Worm (Caenorhabditis elegans) whole organism, late embryonic: ENCODE data around the gene F23D12.4.
A peak's percentile ranks its signal among the peaks of the same experiment; 100 is the strongest.

Experiments used
- C08G9.2 ChIP-seq: sonication (generic microtip); optimal IDR thresholded peaks from 2 replicates; lab custom pipeline; 2016; ENCODE audit warnings: mild to moderate bottlenecking, missing genetic modification characterization, moderate library complexity, missing compliant biosample characterization
- C38D4.7 ChIP-seq: fragments of 200-800 bp; sonication (Bioruptor generic); optimal IDR thresholded peaks from 2 replicates; lab custom pipeline; 2018; ENCODE audit warnings: mild to moderate bottlenecking, missing genetic modification characterization, moderate library complexity, missing compliant biosample characterization
- K02D7.2 ChIP-seq: sonication (generic microtip); optimal IDR thresholded peaks from 2 replicates; lab custom pipeline; 2017; ENCODE audit warnings: mild to moderate bottlenecking, missing genetic modification characterization, missing compliant biosample characterization
- K09A11.1 ChIP-seq: sonication (generic microtip); optimal IDR thresholded peaks from 2 replicates; lab custom pipeline; 2017; ENCODE audit warnings: antibody characterized with exemption, mild to moderate bottlenecking, missing genetic modification characterization, missing compliant biosample characterization; ENCODE audit not compliant: insufficient read depth
- T23F11.4 ChIP-seq: fragments of 200-800 bp; sonication (Bioruptor generic); optimal IDR thresholded peaks from 2 replicates; lab custom pipeline; 2018; ENCODE audit warnings: mild to moderate bottlenecking, missing genetic modification characterization, missing compliant biosample characterization
- ceh-18 ChIP-seq: sonication (generic microtip); optimal IDR thresholded peaks from 2 replicates; lab custom pipeline; 2016; ENCODE audit warnings: missing genetic modification characterization, missing compliant biosample characterization
- ceh-2 ChIP-seq: sonication (generic microtip); optimal IDR thresholded peaks from 2 replicates; lab custom pipeline; 2016; ENCODE audit warnings: missing genotype, missing genetic modification characterization, missing compliant biosample characterization
- ceh-24 ChIP-seq: sonication (generic microtip); optimal IDR thresholded peaks from 2 replicates; lab custom pipeline; 2016; ENCODE audit warnings: mild to moderate bottlenecking, missing genetic modification characterization, missing compliant biosample characterization
- ceh-30 ChIP-seq: fragments of 150-350 bp; optimal IDR thresholded peaks from 2 replicates; lab custom pipeline; 2014; ENCODE audit warnings: missing biosample characterization, missing genetic modification characterization
- ceh-31 ChIP-seq: sonication (generic microtip); optimal IDR thresholded peaks from 2 replicates; lab custom pipeline; 2016; ENCODE audit warnings: missing genetic modification characterization, missing compliant biosample characterization
- che-1 ChIP-seq: sonication (generic microtip); optimal IDR thresholded peaks from 2 replicates; lab custom pipeline; 2016; ENCODE audit warnings: mild to moderate bottlenecking, missing genetic modification characterization, missing compliant biosample characterization
- dmd-4 ChIP-seq: sonication (generic microtip); optimal IDR thresholded peaks from 2 replicates; lab custom pipeline; 2016; ENCODE audit warnings: borderline replicate concordance, missing genetic modification characterization, missing compliant biosample characterization
- dve-1 ChIP-seq: sonication (generic microtip); optimal IDR thresholded peaks from 2 replicates; lab custom pipeline; 2017; ENCODE audit warnings: antibody characterized with exemption, mild to moderate bottlenecking, missing genetic modification characterization, missing compliant biosample characterization
- elt-4 ChIP-seq: sonication (generic microtip); optimal IDR thresholded peaks from 2 replicates; lab custom pipeline; 2016; ENCODE audit warnings: missing genetic modification characterization, missing compliant biosample characterization
- eyg-1 ChIP-seq: sonication (generic microtip); optimal IDR thresholded peaks from 2 replicates; lab custom pipeline; 2016; ENCODE audit warnings: missing genotype, missing genetic modification characterization, missing compliant biosample characterization
- fkh-10 ChIP-seq: fragments of 150-350 bp; optimal IDR thresholded peaks from 2 replicates; lab custom pipeline; 2014; ENCODE audit warnings: missing biosample characterization, missing genetic modification reagents, missing genetic modification characterization
- gmeb-2 ChIP-seq: sonication (generic microtip); optimal IDR thresholded peaks from 2 replicates; lab custom pipeline; 2016; ENCODE audit warnings: missing genetic modification characterization, inconsistent platforms, missing compliant biosample characterization
- hlh-13 ChIP-seq: fragments of 200-800 bp; sonication (Bioruptor generic); optimal IDR thresholded peaks from 2 replicates; lab custom pipeline; 2018; ENCODE audit warnings: mild to moderate bottlenecking, missing genetic modification characterization, missing compliant biosample characterization
- hlh-8 ChIP-seq: sonication (generic microtip); optimal IDR thresholded peaks from 2 replicates; lab custom pipeline; 2016; ENCODE audit warnings: missing genotype, missing genetic modification characterization, missing compliant biosample characterization
- lim-6 ChIP-seq: sonication (generic microtip); optimal IDR thresholded peaks from 2 replicates; lab custom pipeline; 2016; ENCODE audit warnings: missing genetic modification characterization, missing compliant biosample characterization
- lin-11 ChIP-seq: fragments of 200-800 bp; sonication (Bioruptor generic); optimal IDR thresholded peaks from 2 replicates; lab custom pipeline; 2018; ENCODE audit warnings: mild to moderate bottlenecking, missing genetic modification characterization, missing compliant biosample characterization
- mec-3 ChIP-seq: sonication (generic microtip); optimal IDR thresholded peaks from 2 replicates; lab custom pipeline; 2016; ENCODE audit warnings: borderline replicate concordance, missing genetic modification characterization, missing compliant biosample characterization
- nhr-11 ChIP-seq: fragments of 150-350 bp; optimal IDR thresholded peaks from 2 replicates; lab custom pipeline; 2014; ENCODE audit warnings: missing biosample characterization, missing genetic modification characterization
- npax-4 ChIP-seq: sonication (generic microtip); optimal IDR thresholded peaks from 2 replicates; lab custom pipeline; 2016; ENCODE audit warnings: missing genetic modification characterization, missing compliant biosample characterization
- odd-2 ChIP-seq: sonication (generic microtip); optimal IDR thresholded peaks from 2 replicates; lab custom pipeline; 2017; ENCODE audit warnings: antibody characterized with exemption, mild to moderate bottlenecking, missing genetic modification characterization, missing compliant biosample characterization
- pag-3 ChIP-seq: sonication (generic microtip); optimal IDR thresholded peaks from 2 replicates; lab custom pipeline; 2016; ENCODE audit warnings: missing compliant biosample characterization, missing genetic modification characterization, borderline replicate concordance
- pat-9 ChIP-seq: fragments of 200-800 bp; sonication (Bioruptor generic); optimal IDR thresholded peaks from 2 replicates; lab custom pipeline; 2018; ENCODE audit warnings: mild to moderate bottlenecking, missing genetic modification characterization, moderate library complexity, missing compliant biosample characterization
- pha-2 ChIP-seq: sonication (generic microtip); optimal IDR thresholded peaks from 2 replicates; lab custom pipeline; 2017; ENCODE audit warnings: mild to moderate bottlenecking, missing genetic modification characterization, missing compliant biosample characterization
- pha-4 ChIP-seq: fragments of 150-350 bp; optimal IDR thresholded peaks from 2 replicates; lab custom pipeline; 2018; ENCODE audit warnings: missing biosample characterization, missing genetic modification reagents, missing genetic modification characterization
- sox-4 ChIP-seq: sonication (generic microtip); optimal IDR thresholded peaks from 2 replicates; lab custom pipeline; 2017; ENCODE audit warnings: mild to moderate bottlenecking, missing genetic modification characterization, inconsistent platforms, missing compliant biosample characterization
- ttx-3 ChIP-seq: sonication (generic microtip); optimal IDR thresholded peaks from 2 replicates; lab custom pipeline; 2016; ENCODE audit warnings: missing genetic modification reagents, missing genetic modification characterization, missing compliant biosample characterization
- unc-42 ChIP-seq: sonication (generic microtip); optimal IDR thresholded peaks from 2 replicates; lab custom pipeline; 2016; ENCODE audit warnings: missing genotype, missing genetic modification characterization, missing compliant biosample characterization
- unc-55 ChIP-seq: sonication (generic microtip); optimal IDR thresholded peaks from 2 replicates; lab custom pipeline; 2017; ENCODE audit warnings: missing biosample characterization, missing genetic modification reagents, missing genetic modification characterization
- unc-86 ChIP-seq: sonication (generic microtip); optimal IDR thresholded peaks from 2 replicates; lab custom pipeline; 2016; ENCODE audit warnings: missing genetic modification characterization, missing compliant biosample characterization
- zip-5 ChIP-seq: sonication (generic microtip); optimal IDR thresholded peaks from 2 replicates; lab custom pipeline; 2016; ENCODE audit warnings: missing genetic modification characterization, missing compliant biosample characterization

F23D12.4 gene

ce11 chrX:14444701-14445100, at the start of gene F23D12.4:
Gene F23D12.4 (plus strand): TSS chrX:14445001.
- TF ChIP-seq nhr-11 (tag; lab: Kevin White, UChicago) (no peak), pat-9 (tag; lab: Kevin White, UChicago) (no peak), pag-3 (tag; lab: Kevin White, UChicago) (no peak), C38D4.7 (GFP tag; lab: Kevin White, UChicago) (no peak), C08G9.2 (tag; lab: Kevin White, UChicago) (no peak), K02D7.2 (no peak)

ce11 chrX:14395267-14395666, 49.5 kb upstream of the F23D12.4 start, which contains the start of gene Y60A9.1:
Gene Y60A9.1 (minus strand): TSS chrX:14395367.
- TF ChIP-seq sox-4 (tag; lab: Kevin White, UChicago): no peak
- no peak for TF ChIP-seq ttx-3
- TF ChIP-seq T23F11.4: no peak
- no peak for TF ChIP-seq dmd-4 (tag; lab: Kevin White, UChicago)
- no peak for TF ChIP-seq ceh-30
- TF ChIP-seq K09A11.1 (tag; lab: Kevin White, UChicago): no peak
- no peak for TF ChIP-seq ceh-18 (tag; lab: Kevin White, UChicago)
- TF ChIP-seq gmeb-2 (tag; lab: Kevin White, UChicago): no peak
- TF ChIP-seq ceh-2 (tag; lab: Kevin White, UChicago): no peak
- TF ChIP-seq unc-42: no peak
- no peak for TF ChIP-seq mec-3 (tag; lab: Kevin White, UChicago)
- TF ChIP-seq lin-11 (tag; lab: Kevin White, UChicago): no peak

- TF ChIP-seq C08G9.2 (tag; lab: Kevin White, UChicago): no peak
- no peak for TF ChIP-seq zip-5 (tag; lab: Kevin White, UChicago)
These were observed 45.8 kb upstream of the F23D12.4 start for ce11 chrX:14399035-14399434.

- no peak for TF ChIP-seq dve-1 (tag; lab: Kevin White, UChicago)
- TF ChIP-seq hlh-8: peak; percentile 7
These were observed 43.6 kb upstream of the F23D12.4 start for ce11 chrX:14401230-14401629.

ce11 chrX:14405817-14406216, 39.0 kb upstream of the F23D12.4 start, which contains the start of gene frpr-17:
Gene frpr-17 (plus strand): TSS chrX:14406117.
- TF ChIP-seq ceh-31 (tag; lab: Kevin White, UChicago) (no peak), elt-4 (tag; lab: Kevin White, UChicago) (no peak), unc-55 (GFP tag; lab: Kevin White, UChicago) (no peak), dve-1 (tag; lab: Kevin White, UChicago) (no peak), pag-3 (tag; lab: Kevin White, UChicago) (no peak), T23F11.4 (no peak), unc-86 (tag; lab: Kevin White, UChicago) (no peak), odd-2 (no peak), pha-4 (tag; lab: Kevin White, UChicago) (no peak), pha-2 (tag; lab: Kevin White, UChicago) (no peak), ceh-24 (tag; lab: Kevin White, UChicago) (no peak), fkh-10 (no peak), hlh-13 (GFP tag; lab: Kevin White, UChicago) (no peak), npax-4 (tag; lab: Kevin White, UChicago) (no peak), zip-5 (tag; lab: Kevin White, UChicago) (no peak), eyg-1 (no peak), che-1 (tag; lab: Kevin White, UChicago) (no peak), C08G9.2 (tag; lab: Kevin White, UChicago) (no peak), lim-6 (tag; lab: Kevin White, UChicago) (no peak), pat-9 (tag; lab: Kevin White, UChicago) (no peak)
